Fruit fly (Drosophila melanogaster) whole organism, prepupa: ENCODE results near the gene Nepl20.

ENCODE experiments used
- CG10631 ChIP-seq: fragments of 200-800 bp; sonication (Bioruptor generic); optimal IDR thresholded peaks from 2 replicates; lab custom pipeline; 2016; ENCODE audit warnings: missing biosample characterization, missing genetic modification characterization
- CG11294 ChIP-seq: fragments of 200-800 bp; sonication (Bioruptor generic); IDR thresholded peaks from 2 replicates; pipeline ENCODE4 v1.3.6; 2022; ENCODE audit warnings: missing biosample characterization, missing genetic modification characterization
- CG11762 ChIP-seq: fragments of 200-800 bp; sonication (Bioruptor generic); optimal IDR thresholded peaks from 3 replicates; lab custom pipeline; 2016; ENCODE audit warnings: missing biosample characterization, missing genetic modification characterization; ENCODE audit not compliant: insufficient read depth
- CG11902 ChIP-seq: fragments of 200-800 bp; sonication (Bioruptor generic); optimal IDR thresholded peaks from 3 replicates; lab custom pipeline; 2016; ENCODE audit warnings: missing biosample characterization, missing genetic modification characterization
- CG15336 ChIP-seq: fragments of 200-800 bp; sonication (Bioruptor generic); IDR thresholded peaks from 2 replicates; pipeline ENCODE4 v1.3.6; 2022; ENCODE audit warnings: missing biosample characterization, missing genetic modification characterization
- CG1621 ChIP-seq: fragments of 200-800 bp; sonication (Bioruptor generic); optimal IDR thresholded peaks from 3 replicates; lab custom pipeline; 2018; ENCODE audit warnings: missing biosample characterization, mild to moderate bottlenecking, missing genetic modification characterization
- CG3032 ChIP-seq: fragments of 200-800 bp; optimal IDR thresholded peaks from 2 replicates; lab custom pipeline; 2019; ENCODE audit warnings: missing biosample characterization, mild to moderate bottlenecking, missing genetic modification characterization, moderate library complexity
- CG31627 ChIP-seq: fragments of 200-800 bp; sonication (Bioruptor generic); optimal IDR thresholded peaks from 3 replicates; lab custom pipeline; 2016; ENCODE audit warnings: missing biosample characterization, missing genetic modification characterization
- CG32006 ChIP-seq: fragments of 200-800 bp; sonication (Bioruptor generic); optimal IDR thresholded peaks from 3 replicates; lab custom pipeline; 2017; ENCODE audit warnings: missing biosample characterization, mild to moderate bottlenecking, missing genetic modification characterization
- CG34406 ChIP-seq: fragments of 200-800 bp; sonication (Bioruptor generic); optimal IDR thresholded peaks from 3 replicates; lab custom pipeline; 2016; ENCODE audit warnings: missing biosample characterization, missing genetic modification characterization
- CG3919 ChIP-seq: fragments of 200-800 bp; sonication (Bioruptor generic); optimal IDR thresholded peaks from 3 replicates; lab custom pipeline; 2016; ENCODE audit warnings: missing biosample characterization, missing genetic modification characterization
- CG4318 ChIP-seq: fragments of 200-800 bp; sonication (Bioruptor generic); optimal IDR thresholded peaks from 3 replicates; lab custom pipeline; 2017; ENCODE audit warnings: missing biosample characterization, mild to moderate bottlenecking, missing genetic modification characterization
- CG6163 ChIP-seq: fragments of 200-800 bp; sonication (Bioruptor generic); IDR thresholded peaks from 3 replicates; pipeline ENCODE4 v1.3.6; 2022; ENCODE audit warnings: missing biosample characterization, missing genetic modification characterization
- CG6276 ChIP-seq: fragments of 200-800 bp; sonication (Bioruptor generic); optimal IDR thresholded peaks from 2 replicates; lab custom pipeline; 2017; ENCODE audit warnings: missing biosample characterization, mild to moderate bottlenecking, missing genetic modification characterization
- CG6808 ChIP-seq: fragments of 200-800 bp; sonication (Bioruptor generic); optimal IDR thresholded peaks from 3 replicates; lab custom pipeline; 2017; ENCODE audit warnings: missing biosample characterization, missing genetic modification characterization, mild to moderate bottlenecking, moderate library complexity, missing genetic modification reagents
- CG6854 ChIP-seq: fragments of 200-800 bp; sonication (Bioruptor generic); optimal IDR thresholded peaks from 2 replicates; lab custom pipeline; 2017; ENCODE audit warnings: missing biosample characterization, mild to moderate bottlenecking, missing genetic modification characterization
- CG8119 ChIP-seq: fragments of 200-800 bp; sonication (Bioruptor generic); IDR thresholded peaks from 3 replicates; pipeline ENCODE4 v1.3.6; 2022; ENCODE audit warnings: missing biosample characterization, missing genetic modification characterization
- CG8319 ChIP-seq: fragments of 200-800 bp; sonication (Bioruptor generic); optimal IDR thresholded peaks from 3 replicates; lab custom pipeline; 2016; ENCODE audit warnings: missing biosample characterization, missing genetic modification characterization
- CG8632 ChIP-seq: fragments of 200-800 bp; sonication (Bioruptor generic); optimal IDR thresholded peaks from 3 replicates; lab custom pipeline; 2016; ENCODE audit warnings: missing biosample characterization, missing genetic modification characterization
- CG9139 ChIP-seq: fragments of 200-800 bp; sonication (Bioruptor generic); optimal IDR thresholded peaks from 3 replicates; lab custom pipeline; 2017; ENCODE audit warnings: missing biosample characterization, mild to moderate bottlenecking, missing genetic modification characterization
- Eip75B ChIP-seq: fragments of 200-800 bp; sonication (Bioruptor generic); optimal IDR thresholded peaks from 3 replicates; lab custom pipeline; 2016; ENCODE audit warnings: missing biosample characterization, missing genetic modification characterization
- Eip78C ChIP-seq: fragments of 200-800 bp; sonication (Bioruptor generic); peaks from one replicate; lab custom pipeline; 2016; ENCODE audit warnings: missing biosample characterization, missing genetic modification characterization
- Ets96B ChIP-seq: fragments of 200-800 bp; optimal IDR thresholded peaks from 2 replicates; lab custom pipeline; 2019; ENCODE audit warnings: missing biosample characterization, mild to moderate bottlenecking, missing genetic modification characterization, moderate library complexity
- Gug ChIP-seq: fragments of 200-800 bp; sonication (Bioruptor generic); IDR thresholded peaks from 2 replicates; pipeline ENCODE4 v1.3.6; 2022; ENCODE audit warnings: missing biosample characterization, missing genetic modification characterization
- Hr38 ChIP-seq: sonication (Bioruptor generic); optimal IDR thresholded peaks from 2 replicates; lab custom pipeline; 2016; ENCODE audit warnings: missing biosample characterization, missing genetic modification characterization
- Hr39 ChIP-seq: fragments of 200-800 bp; sonication (Bioruptor generic); optimal IDR thresholded peaks from 2 replicates; lab custom pipeline; 2016; ENCODE audit warnings: missing biosample characterization, missing genetic modification characterization
- Hr4 ChIP-seq: fragments of 200-800 bp; sonication (Bioruptor generic); optimal IDR thresholded peaks from 3 replicates; lab custom pipeline; 2016; ENCODE audit warnings: missing biosample characterization, missing genetic modification characterization
- OdsH ChIP-seq: fragments of 200-800 bp; sonication (Bioruptor generic); optimal IDR thresholded peaks from 3 replicates; lab custom pipeline; 2016; ENCODE audit warnings: missing biosample characterization, missing genetic modification characterization
- Smox ChIP-seq: fragments of 200-800 bp; sonication (Bioruptor generic); optimal IDR thresholded peaks from 3 replicates; lab custom pipeline; 2016; ENCODE audit warnings: missing biosample characterization, missing genetic modification characterization
- Sox102F ChIP-seq: fragments of 200-800 bp; sonication (Bioruptor generic); optimal IDR thresholded peaks from 2 replicates; lab custom pipeline; 2016; ENCODE audit warnings: missing biosample characterization, mild to moderate bottlenecking, missing genetic modification characterization
- Sox14 ChIP-seq: fragments of 200-800 bp; sonication (Bioruptor generic); optimal IDR thresholded peaks from 3 replicates; lab custom pipeline; 2016; ENCODE audit warnings: missing biosample characterization, missing genetic modification characterization
- achi ChIP-seq: fragments of 200-800 bp; sonication (Bioruptor generic); optimal IDR thresholded peaks from 3 replicates; lab custom pipeline; 2016; ENCODE audit warnings: missing biosample characterization, missing genetic modification characterization
- acj6 ChIP-seq: fragments of 200-800 bp; sonication (Bioruptor generic); optimal IDR thresholded peaks from 3 replicates; lab custom pipeline; 2016; ENCODE audit warnings: missing biosample characterization, missing genetic modification characterization
- cyc ChIP-seq: fragments of 200-800 bp; sonication (Bioruptor generic); optimal IDR thresholded peaks from 3 replicates; lab custom pipeline; 2016; ENCODE audit warnings: missing biosample characterization, missing genetic modification characterization
- dac ChIP-seq: fragments of 200-800 bp; sonication (Bioruptor generic); optimal IDR thresholded peaks from 2 replicates; lab custom pipeline; 2017; ENCODE audit warnings: missing biosample characterization, mild to moderate bottlenecking, missing genetic modification characterization
- dsx ChIP-seq: fragments of 200-800 bp; optimal IDR thresholded peaks from 3 replicates; lab custom pipeline; 2019; ENCODE audit warnings: missing biosample characterization, mild to moderate bottlenecking, missing genetic modification characterization, moderate library complexity; ENCODE audit not compliant: poor library complexity, severe bottlenecking
- eg ChIP-seq: fragments of 200-800 bp; sonication (Bioruptor generic); IDR thresholded peaks from 3 replicates; pipeline ENCODE4 v1.3.6; 2022; ENCODE audit warnings: missing biosample characterization, missing genetic modification characterization
- esn ChIP-seq: fragments of 200-800 bp; sonication (Bioruptor generic); optimal IDR thresholded peaks from 2 replicates; lab custom pipeline; 2016; ENCODE audit warnings: missing biosample characterization, mild to moderate bottlenecking, missing genetic modification characterization, moderate library complexity
- fd59A ChIP-seq: fragments of 200-800 bp; sonication (Bioruptor generic); optimal IDR thresholded peaks from 2 replicates; lab custom pipeline; 2017; ENCODE audit warnings: missing biosample characterization, mild to moderate bottlenecking, missing genetic modification characterization, missing genetic modification reagents
- fd85E ChIP-seq: fragments of 200-800 bp; sonication (Bioruptor generic); optimal IDR thresholded peaks from 3 replicates; lab custom pipeline; 2016; ENCODE audit warnings: missing biosample characterization, missing genetic modification characterization
- net ChIP-seq: fragments of 200-800 bp; sonication (Bioruptor generic); optimal IDR thresholded peaks from 3 replicates; lab custom pipeline; 2016; ENCODE audit warnings: missing biosample characterization, missing genetic modification characterization
- pdm3 ChIP-seq: fragments of 200-800 bp; sonication (Bioruptor generic); optimal IDR thresholded peaks from 3 replicates; lab custom pipeline; 2016; ENCODE audit warnings: missing biosample characterization, missing genetic modification characterization
- salr ChIP-seq, 2 experiments: fragments of 200-800 bp; sonication (Bioruptor generic); optimal IDR thresholded peaks; 3 replicates each; lab custom pipeline; 2016 to 2018; ENCODE audit warnings: missing biosample characterization in 2 of 2, missing genetic modification characterization in 2 of 2, mild to moderate bottlenecking in 1 of 2
- spab ChIP-seq: fragments of 200-800 bp; sonication (Bioruptor generic); optimal IDR thresholded peaks from 2 replicates; lab custom pipeline; 2017; ENCODE audit warnings: missing biosample characterization, mild to moderate bottlenecking, missing genetic modification characterization, missing genetic modification reagents
- svp ChIP-seq: fragments of 200-800 bp; sonication (Bioruptor generic); peaks from one replicate; lab custom pipeline; 2016; ENCODE audit warnings: missing biosample characterization, missing genetic modification characterization
- topi ChIP-seq: fragments of 200-800 bp; sonication (Bioruptor generic); optimal IDR thresholded peaks from 3 replicates; lab custom pipeline; 2016; ENCODE audit warnings: missing biosample characterization, missing genetic modification characterization

Nepl20 gene

dm6 chr3R:28845377-28845876, 35.2 kb upstream of the Nepl20 start (continued):
- no peak for TF ChIP-seq Sox102F (GFP tag; lab: Kevin White, UChicago)
- no peak for TF ChIP-seq Gug
- no peak for TF ChIP-seq CG31627 (GFP tag; lab: Kevin White, UChicago)
- no peak for TF ChIP-seq CG3032
- TF ChIP-seq CG15336 = 0 out of 2 replicates have a peak, but pooled peaks have one; percentile 10
- TF ChIP-seq CG8632 = no peak
- no peak for TF ChIP-seq pdm3 (GFP tag; lab: Kevin White, UChicago)
- 0 out of 3 replicates have a peak, but pooled peaks have one; percentile 44 for TF ChIP-seq CG8119 (GFP tag; lab: Robert Waterston, UW)
- TF ChIP-seq CG1621 (tag; lab: Kevin White, UChicago) = no peak
- TF ChIP-seq achi (GFP tag; lab: Kevin White, UChicago) = no peak
- no peak for TF ChIP-seq Sox14
- no peak for TF ChIP-seq CG11902 (GFP tag; lab: Kevin White, UChicago)
- TF ChIP-seq CG32006 (GFP tag; lab: Kevin White, UChicago) = no peak
- TF ChIP-seq cyc (GFP tag; lab: Kevin White, UChicago) = no peak
- no peak for TF ChIP-seq CG10631 (GFP tag; lab: Kevin White, UChicago)
- TF ChIP-seq Hr4 (GFP tag; lab: Kevin White, UChicago) = no peak
- no peak for TF ChIP-seq OdsH (GFP tag; lab: Kevin White, UChicago)
- peak; percentile 10 for TF ChIP-seq Eip75B (GFP tag; lab: Kevin White, UChicago)
- peak; percentile 39 for TF ChIP-seq Eip78C

- TF ChIP-seq svp (peak; percentile 13), eg (GFP tag; lab: Robert Waterston, UW) (0 out of 3 replicates have a peak, but pooled peaks have one; percentile 22), dsx (GFP tag; lab: Kevin White, UChicago) (no peak)
Measured at dm6 chr3R:28845981-28846380, 34.6 kb upstream of the Nepl20 start.

dm6 chr3R:28846877-28847529, 33.6 kb upstream of the Nepl20 start:
- peak; percentile 74 for TF ChIP-seq CG3919
- peak; percentile 66 for TF ChIP-seq CG8119 (GFP tag; lab: Robert Waterston, UW)
- TF ChIP-seq acj6 (GFP tag; lab: Kevin White, UChicago) = peak; percentile 59
- peak; percentile 92 for TF ChIP-seq CG6276
- TF ChIP-seq CG6854 (GFP tag; lab: Kevin White, UChicago) = no peak
- TF ChIP-seq CG31627 (GFP tag; lab: Kevin White, UChicago) = peak; percentile 29
- no peak for TF ChIP-seq fd85E (GFP tag; lab: Kevin White, UChicago)
- TF ChIP-seq dac (GFP tag; lab: Kevin White, UChicago) = no peak
- TF ChIP-seq CG11294 (GFP tag; lab: Robert Waterston, UW) = 0 out of 2 replicates have a peak, but pooled peaks have one; percentile 7
- TF ChIP-seq spab (GFP tag; lab: Kevin White, UChicago) = peak; percentile 82
- TF ChIP-seq fd59A (GFP tag; lab: Kevin White, UChicago) = peak; percentile 62
- peak; percentile 71 for TF ChIP-seq CG9139
- peak; percentile 61 for TF ChIP-seq net
- TF ChIP-seq CG8632 = peak; percentile 60
- TF ChIP-seq Gug = peak; percentile 50
- TF ChIP-seq svp = peak; percentile 80
- peak; percentile 3 for TF ChIP-seq Smox (GFP tag; lab: Kevin White, UChicago)
- TF ChIP-seq CG11902 (GFP tag; lab: Kevin White, UChicago) = peak; percentile 39
- peak; percentile 75 for TF ChIP-seq Ets96B (tag; lab: Kevin White, UChicago)
- TF ChIP-seq Hr38 (GFP tag; lab: Kevin White, UChicago) = no peak
- peak; percentile 44 for TF ChIP-seq esn
- peak; percentile 27 for TF ChIP-seq CG4318 (GFP tag; lab: Kevin White, UChicago)
- TF ChIP-seq CG6808 = peak; percentile 88
- TF ChIP-seq topi = peak; percentile 59
- peak; percentile 8 to 61 for TF ChIP-seq salr (GFP tag; optimal IDR thresholded peaks at IDR 0.05; lab: Kevin White, UChicago)
- peak; percentile 79 for TF ChIP-seq Eip75B (GFP tag; lab: Kevin White, UChicago)
- peak; percentile 52 for TF ChIP-seq CG8319
- peak; percentile 22 for TF ChIP-seq Hr39 (GFP tag; lab: Kevin White, UChicago)
- peak; percentile 72 for TF ChIP-seq OdsH (GFP tag; lab: Kevin White, UChicago)
- peak; percentile 87 for TF ChIP-seq eg (GFP tag; lab: Robert Waterston, UW)
- TF ChIP-seq CG1621 (tag; lab: Kevin White, UChicago) = peak; percentile 73
- peak; percentile 46 for TF ChIP-seq CG34406
- peak; percentile 86 for TF ChIP-seq CG6163 (GFP tag; lab: Robert Waterston, UW)
- TF ChIP-seq Sox14 = peak; percentile 64
- peak; percentile 55 for TF ChIP-seq CG11762 (GFP tag; lab: Kevin White, UChicago)
